Worm (Caenorhabditis elegans): ENCODE results near the gene pqn-51.

The pqn-51 gene

DNA sequence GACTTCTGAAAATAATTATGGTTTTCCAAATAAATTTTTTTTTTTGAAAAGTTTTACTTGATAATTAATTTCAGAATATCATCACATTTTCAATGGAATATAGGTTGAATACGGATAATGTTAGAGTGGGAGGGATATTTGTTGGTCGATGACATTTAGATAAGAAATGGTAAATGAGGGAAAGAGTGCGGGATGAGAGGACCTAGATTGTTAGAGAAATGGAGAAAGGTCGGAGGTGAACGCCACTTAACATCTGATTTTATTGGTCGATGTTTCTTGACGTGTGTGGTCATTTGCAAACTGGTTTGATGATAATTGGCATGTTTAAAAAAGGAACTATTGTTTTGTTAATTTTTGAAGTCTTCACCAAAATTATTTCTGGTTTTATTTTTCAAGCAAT is 11.0 kb upstream of the pqn-51 start:
- TF ChIP-seq unc-62 (GFP tag; optimal IDR thresholded peaks at IDR 0.05): no peak

DNA sequence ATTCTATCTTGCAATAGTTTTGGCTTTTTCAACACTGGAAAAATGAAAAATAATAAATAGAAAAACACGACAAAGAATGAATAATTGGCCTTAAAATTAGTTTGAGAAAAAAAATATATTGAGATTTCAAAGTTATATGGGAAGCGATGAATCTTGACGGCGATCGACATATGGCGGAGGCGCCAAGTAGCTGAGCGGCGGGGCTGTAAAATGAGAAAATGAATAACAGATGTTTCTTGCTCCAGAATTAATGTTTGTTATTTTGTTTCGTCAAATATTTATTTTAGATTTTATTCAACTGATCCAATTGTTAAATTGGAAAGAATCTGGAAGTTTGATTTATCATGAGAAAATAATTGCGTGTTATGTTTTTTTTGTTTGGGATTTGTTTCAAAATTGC is 9.8 kb upstream of the pqn-51 start, which contains the start of gene K11D12.11:
K11D12.11 (minus strand) TSS at position 42 of the 400 bp plus-strand sequence.
- no peak for TF ChIP-seq unc-62 (GFP tag; optimal IDR thresholded peaks at IDR 0.05)

DNA sequence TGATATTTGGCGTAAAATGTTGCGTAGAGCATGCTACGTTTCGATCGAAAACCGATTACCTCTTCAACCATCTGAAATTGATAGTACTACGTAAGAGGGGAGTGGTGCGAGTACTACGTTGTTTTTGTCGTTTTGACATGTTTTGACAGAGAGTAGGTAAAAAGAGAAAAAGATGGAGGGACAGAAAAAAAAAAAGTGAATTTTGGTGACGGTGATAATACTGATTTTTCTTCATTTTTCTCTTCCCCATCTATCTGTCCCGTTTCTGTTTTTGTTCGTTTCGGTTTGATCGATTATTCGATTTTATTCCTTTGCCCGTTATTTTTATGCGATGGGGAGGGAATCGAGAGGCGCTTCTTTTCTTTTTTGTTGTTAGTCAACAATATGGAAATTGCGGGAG is 8.5 kb upstream of the pqn-51 start, which contains the start of gene K11D12.8:
K11D12.8 (minus strand) TSS at position 77 of the 400 bp plus-strand sequence.
- no peak for TF ChIP-seq unc-62 (GFP tag; optimal IDR thresholded peaks at IDR 0.05)

DNA sequence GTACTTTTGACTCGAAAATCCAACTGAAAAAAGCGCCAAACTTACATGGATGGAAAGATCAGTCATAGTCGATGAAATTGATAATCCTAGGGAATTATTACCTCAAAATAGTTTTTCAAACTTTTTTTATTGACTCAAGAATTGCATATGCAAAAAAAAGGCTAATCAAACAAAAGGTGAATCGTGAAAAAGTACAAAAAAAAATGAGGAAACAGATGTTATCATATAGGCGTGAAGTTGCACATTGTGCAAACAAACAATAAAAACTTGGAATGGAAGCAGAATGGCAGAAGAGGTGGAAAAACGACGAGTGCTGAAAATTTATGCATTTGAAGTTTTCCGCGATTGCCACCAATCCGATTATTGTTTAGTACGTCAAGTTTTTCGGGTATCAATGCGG is 3.3 kb upstream of the pqn-51 start, which contains the start of gene exc-14:
exc-14 (minus strand) TSS at position 101 of the 400 bp plus-strand sequence.
- no peak for TF ChIP-seq unc-62 (GFP tag; optimal IDR thresholded peaks at IDR 0.05)

DNA sequence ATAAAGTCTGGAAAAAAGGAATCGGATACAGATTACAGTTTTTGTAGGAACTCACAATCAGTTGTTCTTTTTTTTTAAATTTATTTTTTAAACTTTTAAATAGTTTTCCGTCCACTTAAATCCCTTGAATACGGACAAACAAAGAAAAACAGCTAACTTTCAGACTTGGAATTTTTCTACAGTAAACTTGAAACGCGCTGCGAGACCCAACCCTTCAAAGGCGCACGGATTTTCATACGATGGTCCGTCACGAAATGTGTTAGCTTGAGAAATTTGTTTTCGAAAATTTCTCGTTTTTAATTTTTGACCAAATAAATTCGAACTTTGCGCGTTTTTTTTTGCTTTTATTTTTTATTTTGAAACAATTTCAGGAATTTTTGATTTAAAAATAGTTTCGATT is 2.8 kb upstream of the pqn-51 start:
- no peak for TF ChIP-seq unc-62 (GFP tag; optimal IDR thresholded peaks at IDR 0.05)

DNA sequence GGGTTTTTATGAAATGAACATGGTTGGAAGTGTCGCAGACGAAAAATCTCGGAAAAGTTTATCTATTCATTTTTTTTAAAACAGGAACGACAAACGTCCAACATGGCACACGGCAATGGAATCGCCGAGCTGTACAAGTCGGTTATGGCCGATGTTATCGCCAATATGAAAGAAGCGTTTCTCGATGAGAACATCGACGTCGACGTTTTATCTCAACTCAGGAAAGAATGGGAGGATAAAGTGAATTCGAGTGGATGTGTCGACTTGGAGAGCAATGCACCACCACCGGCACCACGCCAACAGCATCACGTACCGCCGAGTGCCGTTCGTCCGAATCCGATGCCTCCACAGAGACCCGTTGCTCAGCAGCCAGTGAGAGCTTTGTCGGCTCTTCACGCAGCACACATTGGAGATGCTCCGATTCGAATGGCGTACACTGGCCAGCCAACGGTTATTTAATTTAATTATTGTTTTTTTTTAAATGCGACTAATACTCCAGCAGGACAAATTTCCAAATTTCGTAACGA is 729 bp downstream of the pqn-51 start:
- no peak for TF ChIP-seq unc-62 (GFP tag; optimal IDR thresholded peaks at IDR 0.05)

DNA sequence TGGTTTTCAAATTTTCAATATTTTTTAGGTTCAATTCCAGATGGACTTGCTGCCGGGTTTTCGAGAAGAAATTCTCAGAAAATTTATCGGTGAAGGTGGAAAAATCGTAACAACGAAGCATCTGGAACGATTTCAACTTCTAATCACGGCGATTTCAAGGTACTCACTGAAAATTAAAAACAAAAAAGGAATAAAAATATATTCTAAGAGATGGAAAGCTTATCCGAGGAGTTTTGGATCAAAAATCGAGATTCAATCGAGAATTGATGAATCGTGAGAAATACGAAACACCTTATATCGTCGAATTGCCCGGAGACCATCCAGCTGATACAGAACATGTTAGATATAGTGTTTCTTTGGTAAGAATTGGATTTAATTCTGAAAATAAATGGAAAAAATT is 2.8 kb downstream of the pqn-51 start, which contains the start of gene K11D12.12:
K11D12.12 (plus strand) TSS at position 29 of the 400 bp plus-strand sequence.
- TF ChIP-seq unc-62 (GFP tag; optimal IDR thresholded peaks at IDR 0.05): no peak

DNA sequence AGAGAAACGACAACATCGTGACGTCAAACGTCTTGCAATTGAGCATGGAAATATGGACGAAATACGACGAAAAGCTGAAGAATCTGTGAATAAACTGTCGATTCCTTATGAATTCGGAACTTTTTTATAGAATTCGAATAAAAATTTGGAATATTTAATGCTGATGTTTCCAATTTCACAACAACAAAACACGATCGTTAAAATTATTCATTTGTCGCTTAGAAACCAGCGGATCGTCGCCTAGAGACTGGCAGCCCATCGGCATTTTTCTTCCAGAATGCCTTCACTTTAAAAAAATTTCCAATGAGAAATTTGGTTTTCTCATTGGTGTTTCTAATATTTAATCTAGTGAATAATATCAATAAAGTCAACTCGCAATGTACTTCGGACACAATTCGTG is 3.9 kb downstream of the pqn-51 start, which contains the start of gene cwp-4:
cwp-4 (plus strand) TSS at position 301 of the 400 bp plus-strand sequence.
- TF ChIP-seq unc-62 (GFP tag; optimal IDR thresholded peaks at IDR 0.05): no peak

DNA sequence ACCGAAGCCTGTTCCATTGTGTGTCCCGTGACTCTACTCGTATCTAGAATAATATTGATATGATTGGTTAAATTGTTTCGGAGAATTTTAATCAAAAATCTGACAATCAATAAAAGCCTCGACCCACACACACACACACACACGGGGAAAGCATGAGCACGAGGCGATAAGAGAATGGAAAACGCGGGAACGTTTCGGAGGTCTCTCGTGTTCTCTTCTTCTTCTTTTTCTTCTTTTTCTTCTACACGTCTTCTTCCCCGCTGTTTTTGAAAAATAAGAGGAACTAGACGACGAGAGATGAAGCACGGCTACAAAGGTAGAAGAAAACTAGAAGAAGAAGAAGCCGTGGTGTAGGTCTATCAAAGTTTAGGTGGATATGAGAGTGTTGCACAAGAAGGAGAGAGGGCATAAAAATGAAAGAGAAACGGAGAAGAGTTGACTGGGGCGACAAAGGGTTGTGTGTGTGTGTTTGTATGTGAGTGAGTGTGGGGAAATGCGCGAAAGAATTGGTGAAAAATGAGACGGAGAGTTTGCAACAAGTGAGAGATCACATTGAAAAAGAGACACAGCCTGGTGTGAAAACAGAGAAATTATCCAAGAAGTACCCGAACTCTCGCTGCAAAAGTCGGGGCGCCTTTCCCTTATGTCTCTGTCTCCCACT is 15.5 kb downstream of the pqn-51 start, which contains the start of gene mlk-1:
mlk-1 (minus strand) TSS at position 51 of the 661 bp plus-strand sequence.
- TF ChIP-seq unc-62 (GFP tag; optimal IDR thresholded peaks at IDR 0.05): no peak

DNA sequence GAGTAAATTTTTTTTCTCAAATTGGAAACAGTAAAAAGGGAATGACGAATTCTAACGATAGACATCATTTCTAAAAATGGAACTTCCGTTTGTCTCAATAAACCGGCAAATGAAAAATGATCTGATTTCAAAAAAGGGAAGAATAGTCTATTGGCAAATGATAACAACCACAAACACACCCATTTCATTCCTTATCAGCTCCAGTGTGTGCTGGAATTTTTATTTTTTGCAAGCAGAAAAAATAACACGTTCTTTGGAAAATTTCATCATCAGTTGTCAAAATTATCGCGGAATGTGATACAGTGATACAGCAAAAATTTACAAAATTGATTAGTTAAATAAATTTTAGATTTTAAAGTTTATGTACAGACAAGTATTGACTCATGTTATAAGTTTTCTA is 18.0 kb downstream of the pqn-51 start:
- TF ChIP-seq unc-62 (GFP tag; optimal IDR thresholded peaks at IDR 0.05): no peak

DNA sequence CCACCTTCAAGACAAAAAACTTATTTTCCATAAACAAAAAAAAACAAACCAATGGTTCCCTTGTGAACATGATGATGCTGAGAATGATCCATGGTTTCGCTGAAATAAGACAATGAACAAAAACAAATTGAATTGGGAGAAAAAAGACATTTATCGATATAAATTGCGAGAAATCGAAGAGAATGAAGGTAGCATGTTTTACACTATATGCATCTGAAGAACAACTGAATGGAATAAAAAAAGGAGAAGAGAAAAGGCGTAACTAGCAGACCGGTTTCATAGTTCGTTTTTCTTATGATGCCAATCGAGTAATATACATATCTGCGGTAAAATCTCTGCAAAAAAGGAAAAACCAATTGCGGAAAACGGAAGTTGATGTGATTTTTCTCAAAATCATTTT is 20.0 kb downstream of the pqn-51 start, which contains the start of gene Y58A7A.1:
Y58A7A.1 (minus strand) TSS at position 101 of the 400 bp plus-strand sequence.
- TF ChIP-seq unc-62 (GFP tag; optimal IDR thresholded peaks at IDR 0.05): no peak

DNA sequence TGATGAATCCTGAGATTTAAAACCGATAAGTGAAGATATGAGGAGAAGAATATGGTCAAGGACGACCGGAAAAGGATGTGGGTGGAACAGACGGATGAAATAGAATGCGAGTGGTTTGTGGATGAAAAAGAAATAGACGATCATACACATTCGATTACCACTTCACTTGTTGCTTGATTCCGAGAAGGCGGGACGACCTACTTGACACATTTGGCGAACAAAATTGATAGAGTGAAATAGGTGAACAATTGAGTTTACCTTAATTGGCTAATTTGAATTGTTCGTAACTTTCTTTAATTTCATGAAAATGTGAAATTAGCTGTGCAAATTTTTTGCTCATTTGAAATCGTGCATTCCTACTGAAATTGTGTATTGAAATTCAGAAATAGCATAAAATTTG is 22.7 kb downstream of the pqn-51 start, which contains the start of gene Y58A7A.2:
Y58A7A.2 (minus strand) TSS at position 101 of the 400 bp plus-strand sequence.
- TF ChIP-seq unc-62 (GFP tag; optimal IDR thresholded peaks at IDR 0.05): no peak

DNA sequence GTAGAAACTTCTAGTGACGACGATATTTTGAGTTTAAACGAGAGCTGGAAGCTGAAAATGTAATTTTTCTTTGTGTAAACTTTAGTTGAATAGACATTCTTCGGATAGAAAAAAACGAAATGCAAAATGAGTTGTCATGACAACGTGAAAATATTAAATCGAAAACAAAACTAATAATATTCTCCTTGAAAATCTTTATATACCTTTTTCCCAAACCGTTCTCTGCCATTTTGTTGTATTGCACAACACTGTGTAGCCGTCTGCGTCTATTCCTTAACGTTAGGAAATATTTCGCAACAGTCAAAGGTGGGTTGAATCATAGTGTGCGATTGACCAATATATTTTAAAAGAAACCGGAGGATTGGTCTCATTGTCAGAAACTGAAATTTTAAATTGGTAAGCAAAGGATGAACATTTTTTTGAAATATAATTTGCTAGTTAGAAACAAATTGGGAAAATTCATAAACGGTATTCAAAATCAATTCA is 31.5 kb downstream of the pqn-51 start, which contains the start of gene Y58A7A.3:
Y58A7A.3 (minus strand) TSS at position 51 of the 486 bp plus-strand sequence.
- no peak for TF ChIP-seq unc-62 (GFP tag; optimal IDR thresholded peaks at IDR 0.05)

DNA sequence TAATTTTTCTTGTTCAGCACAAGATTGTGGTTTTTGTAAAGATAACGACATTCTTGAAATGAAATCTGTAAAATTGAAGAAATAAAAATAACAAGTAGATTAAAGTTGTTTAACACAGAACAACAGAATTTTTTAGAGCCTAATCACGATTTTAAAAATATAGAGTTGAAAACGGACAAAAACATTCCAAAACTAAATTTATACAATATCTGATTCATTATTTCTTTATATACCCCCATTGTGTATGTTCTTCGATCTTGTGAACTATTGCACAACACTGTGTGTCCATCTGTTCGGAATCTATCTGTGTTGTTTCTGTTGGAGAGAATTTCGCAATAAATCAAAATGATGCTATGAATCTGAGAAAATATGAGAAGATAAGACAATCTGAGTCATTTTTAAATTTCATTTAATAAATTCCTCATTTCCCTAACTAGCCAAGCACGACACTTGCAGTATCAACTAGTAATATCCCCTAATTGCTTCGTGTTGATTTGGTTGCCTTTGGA is 35.6 kb downstream of the pqn-51 start, which contains the start of gene Y58A7A.4:
Y58A7A.4 (minus strand) TSS at position 51 of the 509 bp plus-strand sequence.
- no peak for TF ChIP-seq unc-62 (GFP tag; optimal IDR thresholded peaks at IDR 0.05)

DNA sequence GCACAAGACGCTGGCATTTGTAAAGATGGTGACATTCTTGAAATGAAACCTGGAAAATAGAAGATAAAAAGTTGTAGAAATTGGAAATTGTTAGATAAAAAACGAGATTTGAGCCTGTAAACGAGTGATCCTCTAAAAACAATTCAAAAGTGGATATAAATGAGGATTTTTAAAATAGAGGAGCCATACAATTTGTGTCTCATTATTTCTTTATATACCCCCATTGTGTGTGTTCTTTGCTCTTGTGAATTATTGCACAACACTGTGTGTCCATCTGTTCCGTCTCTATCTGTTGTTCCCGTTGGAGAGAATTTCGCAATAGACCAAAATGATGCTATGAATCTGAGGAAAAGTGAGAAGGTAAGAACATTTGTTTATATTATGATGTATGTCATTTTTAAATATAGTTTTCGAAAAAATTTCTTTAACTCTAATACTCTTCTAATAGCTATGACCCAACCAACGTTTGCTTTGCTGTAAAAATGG is 37.6 kb downstream of the pqn-51 start, which contains the start of gene Y58A7A.5:
Y58A7A.5 (minus strand) TSS at position 51 of the 486 bp plus-strand sequence.
- TF ChIP-seq unc-62 (GFP tag; optimal IDR thresholded peaks at IDR 0.05): no peak

DNA sequence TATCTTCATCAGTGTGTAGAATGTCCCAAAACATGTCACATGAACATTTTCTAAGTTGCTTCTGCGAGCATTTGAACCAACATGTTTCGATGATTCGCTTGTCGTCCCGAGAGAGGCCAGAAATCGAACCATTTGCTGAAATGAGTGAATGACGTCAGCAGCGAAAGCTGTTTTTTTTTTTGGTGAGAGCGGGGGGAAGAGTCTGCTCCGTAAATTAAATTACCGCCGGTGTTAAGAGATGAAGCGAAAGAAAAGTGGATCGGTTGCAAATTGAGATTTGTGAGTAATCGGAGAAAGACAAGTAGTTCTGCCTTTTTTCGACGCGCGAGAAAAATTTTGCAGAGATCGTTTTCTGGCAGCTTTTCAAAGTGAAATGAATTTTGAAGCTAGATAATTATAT is 38.9 kb downstream of the pqn-51 start:
- TF ChIP-seq unc-62 (GFP tag; optimal IDR thresholded peaks at IDR 0.05): no peak
